Worm (Caenorhabditis elegans) whole organism, L4 larva: Measurements from ENCODE around the gene str-182.

Experiments
- jun-1 ChIP-seq: fragments of 150-350 bp; optimal IDR thresholded peaks from 2 replicates; lab custom pipeline; 2014; ENCODE audit warnings: missing biosample characterization, missing genetic modification reagents, missing genetic modification characterization
- unc-130 ChIP-seq: sonication (generic microtip); optimal IDR thresholded peaks from 2 replicates; lab custom pipeline; 2016; ENCODE audit warnings: missing genetic modification reagents, missing genetic modification characterization, missing compliant biosample characterization

DNA sequence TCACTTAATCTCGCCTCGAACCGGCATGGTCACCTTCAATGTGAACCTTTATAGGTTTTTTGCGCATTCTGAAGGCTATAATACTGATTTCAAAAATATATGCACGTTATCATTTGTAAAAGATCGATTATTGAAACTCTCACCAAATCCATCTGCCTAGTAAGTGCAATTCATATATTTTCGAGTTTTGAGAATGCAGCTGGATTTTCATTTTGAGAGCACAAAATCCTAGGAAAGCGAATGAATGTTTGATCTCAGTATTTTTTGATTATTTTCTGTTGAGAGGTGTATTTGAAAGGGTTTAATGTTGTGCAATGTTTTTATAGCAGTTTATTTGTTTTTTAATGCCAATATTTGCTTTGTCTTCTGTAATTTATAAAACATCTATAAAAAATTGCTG is 42.8 kb upstream of the str-182 start:
- no peak for TF ChIP-seq unc-130 (GFP tag; lab: Kevin White, UChicago)
- TF ChIP-seq jun-1, result no peak
